Fruit fly (Drosophila melanogaster): Measurements from ENCODE around the gene TTLL6B.

TTLL6B gene

dm6 chr3R:27246264-27246663 lies 4.5 kb downstream of the TTLL6B start:
- TF ChIP-seq Sin3A (optimal IDR thresholded peaks at IDR 0.05) (no peak), psq (optimal IDR thresholded peaks at IDR 0.05) (no peak), ttk (optimal IDR thresholded peaks at IDR 0.05) (no peak), Myc (optimal IDR thresholded peaks at IDR 0.05) (no peak), insv (optimal IDR thresholded peaks at IDR 0.05) (no peak), h (optimal IDR thresholded peaks at IDR 0.05) (no peak)

- TF ChIP-seq psq (optimal IDR thresholded peaks at IDR 0.05) (no peak), h (optimal IDR thresholded peaks at IDR 0.05) (no peak), insv (optimal IDR thresholded peaks at IDR 0.05) (no peak), ttk (optimal IDR thresholded peaks at IDR 0.05) (no peak), Sin3A (optimal IDR thresholded peaks at IDR 0.05) (no peak), Myc (optimal IDR thresholded peaks at IDR 0.05) (no peak)
Observed at dm6 chr3R:27245401-27245757, 5.4 kb downstream of the TTLL6B start.

- TF ChIP-seq insv (optimal IDR thresholded peaks at IDR 0.05) (no peak), h (optimal IDR thresholded peaks at IDR 0.05) (no peak), ttk (optimal IDR thresholded peaks at IDR 0.05) (no peak), psq (optimal IDR thresholded peaks at IDR 0.05) (no peak), Myc (optimal IDR thresholded peaks at IDR 0.05) (no peak), Sin3A (optimal IDR thresholded peaks at IDR 0.05) (no peak)
Observed at dm6 chr3R:27244742-27245400, 5.9 kb downstream of the TTLL6B start, which contains the start of gene CG18766. Gene CG18766 (minus strand): TSS chr3R:27245249.

dm6 chr3R:27244412-27244741 lies 6.4 kb downstream of the TTLL6B start:
- TF ChIP-seq Sin3A (optimal IDR thresholded peaks at IDR 0.05), result no peak
- TF ChIP-seq psq (optimal IDR thresholded peaks at IDR 0.05), result no peak
- no peak for TF ChIP-seq Myc (optimal IDR thresholded peaks at IDR 0.05)
- TF ChIP-seq insv (optimal IDR thresholded peaks at IDR 0.05), result no peak
- no peak for TF ChIP-seq h (optimal IDR thresholded peaks at IDR 0.05)
- TF ChIP-seq ttk (optimal IDR thresholded peaks at IDR 0.05), result no peak

- no peak for TF ChIP-seq insv (optimal IDR thresholded peaks at IDR 0.05)
- no peak for TF ChIP-seq Sin3A (optimal IDR thresholded peaks at IDR 0.05)
- no peak for TF ChIP-seq Myc (optimal IDR thresholded peaks at IDR 0.05)
- TF ChIP-seq psq (optimal IDR thresholded peaks at IDR 0.05), result no peak
- TF ChIP-seq h (optimal IDR thresholded peaks at IDR 0.05), result no peak
- TF ChIP-seq ttk (optimal IDR thresholded peaks at IDR 0.05), result no peak
Observed at dm6 chr3R:27240967-27241366, 9.8 kb downstream of the TTLL6B start, which contains the start of gene CG17991. Gene CG17991 (plus strand): TSS chr3R:27241267.

- TF ChIP-seq insv (optimal IDR thresholded peaks at IDR 0.05) (no peak), Sin3A (optimal IDR thresholded peaks at IDR 0.05) (no peak), ttk (optimal IDR thresholded peaks at IDR 0.05) (no peak), psq (optimal IDR thresholded peaks at IDR 0.05) (no peak), Myc (optimal IDR thresholded peaks at IDR 0.05) (no peak), h (optimal IDR thresholded peaks at IDR 0.05) (no peak)
Observed at dm6 chr3R:27238438-27239301, 12.1 kb downstream of the TTLL6B start, which contains the start of the genes CG31064 and PolA2. Gene CG31064 (minus strand): TSS chr3R:27239085. Gene PolA2 (plus strand): TSS chr3R:27239163.

dm6 chr3R:27237980-27238379 lies 12.8 kb downstream of the TTLL6B start:
- TF ChIP-seq psq (optimal IDR thresholded peaks at IDR 0.05), result no peak

dm6 chr3R:27233398-27233797 lies 17.4 kb downstream of the TTLL6B start, which contains the start of gene CG31068:
Gene CG31068 (plus strand): TSS chr3R:27233698.
- TF ChIP-seq ttk (optimal IDR thresholded peaks at IDR 0.05), result no peak
- no peak for TF ChIP-seq Myc (optimal IDR thresholded peaks at IDR 0.05)
- TF ChIP-seq psq (optimal IDR thresholded peaks at IDR 0.05), result no peak
- no peak for TF ChIP-seq insv (optimal IDR thresholded peaks at IDR 0.05)
- no peak for TF ChIP-seq Sin3A (optimal IDR thresholded peaks at IDR 0.05)
- no peak for TF ChIP-seq h (optimal IDR thresholded peaks at IDR 0.05)

- TF ChIP-seq Myc (optimal IDR thresholded peaks at IDR 0.05), result no peak
- TF ChIP-seq Sin3A (optimal IDR thresholded peaks at IDR 0.05), result no peak
- TF ChIP-seq insv (optimal IDR thresholded peaks at IDR 0.05), result no peak
- TF ChIP-seq h (optimal IDR thresholded peaks at IDR 0.05), result no peak
- TF ChIP-seq psq (optimal IDR thresholded peaks at IDR 0.05), result no peak
- TF ChIP-seq ttk (optimal IDR thresholded peaks at IDR 0.05), result no peak
Observed at dm6 chr3R:27229368-27229767, 21.4 kb downstream of the TTLL6B start, which contains the start of gene CG42814. Gene CG42814 (minus strand): TSS chr3R:27229468.

- TF ChIP-seq ttk (optimal IDR thresholded peaks at IDR 0.05) (no peak), h (optimal IDR thresholded peaks at IDR 0.05) (no peak), Sin3A (optimal IDR thresholded peaks at IDR 0.05) (no peak), Myc (optimal IDR thresholded peaks at IDR 0.05) (no peak), psq (optimal IDR thresholded peaks at IDR 0.05) (no peak), insv (optimal IDR thresholded peaks at IDR 0.05) (no peak)
Observed at dm6 chr3R:27228342-27228741, 22.5 kb downstream of the TTLL6B start, which contains the start of gene CG42813. Gene CG42813 (minus strand): TSS chr3R:27228561.

- TF ChIP-seq ttk (optimal IDR thresholded peaks at IDR 0.05) (no peak), h (optimal IDR thresholded peaks at IDR 0.05) (no peak), insv (optimal IDR thresholded peaks at IDR 0.05) (no peak), psq (optimal IDR thresholded peaks at IDR 0.05) (no peak), Myc (optimal IDR thresholded peaks at IDR 0.05) (no peak), Sin3A (optimal IDR thresholded peaks at IDR 0.05) (no peak)
Observed at dm6 chr3R:27226080-27226648, 24.6 kb downstream of the TTLL6B start.

dm6 chr3R:27225490-27225889 lies 25.3 kb downstream of the TTLL6B start:
- TF ChIP-seq psq (optimal IDR thresholded peaks at IDR 0.05) (no peak), Myc (optimal IDR thresholded peaks at IDR 0.05) (no peak), Sin3A (optimal IDR thresholded peaks at IDR 0.05) (no peak), insv (optimal IDR thresholded peaks at IDR 0.05) (no peak), h (optimal IDR thresholded peaks at IDR 0.05) (no peak), ttk (optimal IDR thresholded peaks at IDR 0.05) (no peak)
